Worm (Caenorhabditis elegans): Measurements from ENCODE around the gene C25E10.17.

- no peak for TF ChIP-seq pha-4 (tag; optimal IDR thresholded peaks at IDR 0.05)
- TF ChIP-seq unc-39 (tag; optimal IDR thresholded peaks at IDR 0.05) = no peak
- no peak for TF ChIP-seq elt-1 (tag; optimal IDR thresholded peaks at IDR 0.05; ENCODE audit: borderline replicate concordance, insufficient read depth)
- no peak for TF ChIP-seq unc-62 (GFP tag; optimal IDR thresholded peaks at IDR 0.05)
- TF ChIP-seq lin-13 (tag; optimal IDR thresholded peaks at IDR 0.05) = no peak
- no peak for TF ChIP-seq ces-1 (GFP tag; optimal IDR thresholded peaks at IDR 0.05)
Observed at ce11 chrV:9054771-9055170, 7.4 kb upstream of the C25E10.17 start, which contains the start of gene swm-1.
